Fruit fly (Drosophila melanogaster) whole organism, embryonic: ENCODE data around the gene CG17344.
A peak's percentile ranks its signal among the peaks of the same experiment; 100 is the strongest.

Experiments used
- Adf1 ChIP-seq: fragments of 200-800 bp; sonication (Bioruptor generic); IDR thresholded peaks from 2 replicates; pipeline ENCODE4 v1.3.6; 2022; ENCODE audit warnings: missing biosample characterization, missing genetic modification characterization
- Bdp1 ChIP-seq: fragments of 200-800 bp; sonication (Bioruptor generic); optimal IDR thresholded peaks from 3 replicates; lab custom pipeline; 2016; ENCODE audit warnings: missing biosample characterization, missing genetic modification characterization
- Blimp-1 ChIP-seq: fragments of 200-800 bp; sonication (Bioruptor generic); optimal IDR thresholded peaks from 3 replicates; lab custom pipeline; 2018; ENCODE audit warnings: missing biosample characterization, missing genetic modification characterization, mild to moderate bottlenecking, moderate library complexity, missing genetic modification reagents
- CG12071 ChIP-seq: fragments of 200-800 bp; sonication (Bioruptor generic); optimal IDR thresholded peaks from 3 replicates; lab custom pipeline; 2018; ENCODE audit warnings: missing biosample characterization, mild to moderate bottlenecking, missing genetic modification characterization
- CG12769 ChIP-seq: fragments of 200-800 bp; sonication (Bioruptor generic); optimal IDR thresholded peaks from 2 replicates; lab custom pipeline; 2019; ENCODE audit warnings: missing biosample characterization, mild to moderate bottlenecking, missing genetic modification characterization, moderate library complexity
- CG1603 ChIP-seq: fragments of 200-800 bp; sonication (Bioruptor generic); optimal IDR thresholded peaks from 2 replicates; lab custom pipeline; 2019; ENCODE audit warnings: missing biosample characterization, mild to moderate bottlenecking, missing genetic modification characterization, moderate library complexity
- CG2889 ChIP-seq: fragments of 200-800 bp; sonication (Bioruptor generic); IDR thresholded peaks from 3 replicates; pipeline ENCODE4 v1.3.6; 2022; ENCODE audit warnings: missing biosample characterization, missing genetic modification characterization
- CG31441 ChIP-seq: fragments of 200-800 bp; sonication (Bioruptor generic); IDR thresholded peaks from 2 replicates; pipeline ENCODE4 v1.3.6; 2022; ENCODE audit warnings: missing biosample characterization, missing genetic modification characterization
- CG4730 ChIP-seq: fragments of 200-800 bp; sonication (Bioruptor generic); IDR thresholded peaks from 2 replicates; pipeline ENCODE4 v1.3.6; 2022; ENCODE audit warnings: missing biosample characterization, missing genetic modification characterization
- CG5245 ChIP-seq: fragments of 200-800 bp; sonication (Bioruptor generic); optimal IDR thresholded peaks from 3 replicates; lab custom pipeline; 2016; ENCODE audit warnings: missing biosample characterization, missing genetic modification characterization
- CG6254 ChIP-seq: fragments of 200-800 bp; sonication (Bioruptor generic); optimal IDR thresholded peaks from 3 replicates; lab custom pipeline; 2017; ENCODE audit warnings: mild to moderate bottlenecking, missing biosample characterization, missing genetic modification reagents, missing genetic modification characterization
- CG6791 ChIP-seq: fragments of 200-800 bp; sonication (Bioruptor generic); IDR thresholded peaks from 3 replicates; pipeline ENCODE4 v1.3.6; 2022; ENCODE audit warnings: missing biosample characterization, missing genetic modification characterization; ENCODE audit not compliant: partially characterized antibody
- CG7745 ChIP-seq: fragments of 200-800 bp; sonication (Bioruptor generic); optimal IDR thresholded peaks from 2 replicates; lab custom pipeline; 2018; ENCODE audit warnings: missing biosample characterization, mild to moderate bottlenecking, missing genetic modification characterization, moderate library complexity
- CG7786 ChIP-seq: fragments of 200-800 bp; sonication (Bioruptor generic); optimal IDR thresholded peaks from 2 replicates; lab custom pipeline; 2016; ENCODE audit warnings: missing biosample characterization, missing genetic modification characterization
- CG7963 ChIP-seq: fragments of 200-800 bp; sonication (Bioruptor generic); IDR thresholded peaks from 3 replicates; pipeline ENCODE4 v1.3.6; 2022; ENCODE audit warnings: missing biosample characterization, missing genetic modification characterization; ENCODE audit not compliant: partially characterized antibody
- CG8290 ChIP-seq, 3 experiments: fragments of 200-800 bp; sonication (Bioruptor generic); optimal IDR thresholded peaks; 2 replicates each; lab custom pipeline; 2016 to 2019; ENCODE audit warnings: missing biosample characterization in 3 of 3, missing genetic modification characterization in 3 of 3, mild to moderate bottlenecking in 2 of 3, moderate library complexity in 1 of 3
- CG9932 ChIP-seq: fragments of 200-800 bp; sonication (Bioruptor generic); IDR thresholded peaks from 2 replicates; pipeline ENCODE4 v1.3.6; 2022; ENCODE audit warnings: missing biosample characterization, missing genetic modification characterization
- CTCF ChIP-seq: fragments of 200-800 bp; sonication (Bioruptor generic); optimal IDR thresholded peaks from 2 replicates; lab custom pipeline; 2017; ENCODE audit warnings: missing biosample characterization, mild to moderate bottlenecking, missing genetic modification characterization, moderate library complexity
- CkIIα-i1 ChIP-seq: fragments of 200-800 bp; sonication (Bioruptor generic); IDR thresholded peaks from 2 replicates; pipeline ENCODE4 v1.3.6; 2022; ENCODE audit warnings: missing biosample characterization, missing genetic modification characterization
- Dek ChIP-seq: fragments of 200-800 bp; sonication (Bioruptor generic); optimal IDR thresholded peaks from 3 replicates; lab custom pipeline; 2019; ENCODE audit warnings: missing biosample characterization, mild to moderate bottlenecking, missing genetic modification characterization, moderate library complexity
- Dll ChIP-seq: fragments of 200-800 bp; sonication (Bioruptor generic); IDR thresholded peaks from 4 replicates; pipeline ENCODE4 v1.3.6; 2022; ENCODE audit warnings: missing biosample characterization, missing genetic modification characterization; ENCODE audit not compliant: partially characterized antibody
- Ets97D ChIP-seq: fragments of 200-800 bp; sonication (Bioruptor generic); optimal IDR thresholded peaks from 3 replicates; lab custom pipeline; 2016; ENCODE audit warnings: missing biosample characterization, missing genetic modification characterization
- GATAe ChIP-seq: fragments of 200-800 bp; sonication (Bioruptor generic); conservative IDR thresholded peaks from 2 replicates; pipeline ENCODE4 v1.3.6; 2022; ENCODE audit warnings: missing biosample characterization, missing genetic modification characterization
- HLHmδ ChIP-seq: fragments of 200-800 bp; sonication (Bioruptor generic); optimal IDR thresholded peaks from 2 replicates; lab custom pipeline; 2018; ENCODE audit warnings: missing biosample characterization, mild to moderate bottlenecking, missing genetic modification characterization, moderate library complexity
- Hey ChIP-seq: fragments of 200-800 bp; sonication (Bioruptor generic); optimal IDR thresholded peaks from 3 replicates; lab custom pipeline; 2018; ENCODE audit warnings: missing biosample characterization, mild to moderate bottlenecking, missing genetic modification characterization
- Nf-YC ChIP-seq: fragments of 200-800 bp; optimal IDR thresholded peaks from 3 replicates; lab custom pipeline; 2019; ENCODE audit warnings: missing biosample characterization, mild to moderate bottlenecking, missing genetic modification characterization, moderate library complexity
- Sox102F ChIP-seq: fragments of 200-800 bp; sonication (Bioruptor generic); optimal IDR thresholded peaks from 2 replicates; lab custom pipeline; 2018; ENCODE audit warnings: missing biosample characterization, mild to moderate bottlenecking, missing genetic modification characterization, moderate library complexity
- btn ChIP-seq: fragments of 200-800 bp; sonication (Bioruptor generic); optimal IDR thresholded peaks from 2 replicates; lab custom pipeline; 2016; ENCODE audit warnings: missing biosample characterization, missing genetic modification characterization
- cad ChIP-seq: fragments of >200 bp; optimal IDR thresholded peaks from 2 replicates; lab custom pipeline; 2017; ENCODE audit warnings: missing biosample characterization, missing genetic modification characterization
- croc ChIP-seq: fragments of 200-800 bp; sonication (Bioruptor generic); conservative IDR thresholded peaks from 3 replicates; pipeline ENCODE4 v1.3.6; 2022; ENCODE audit warnings: missing biosample characterization, missing genetic modification characterization
- crol ChIP-seq: fragments of 200-800 bp; sonication (Bioruptor generic); IDR thresholded peaks from 2 replicates; pipeline ENCODE4 v1.3.6; 2022; ENCODE audit warnings: missing biosample characterization, missing genetic modification characterization
- cwo ChIP-seq: fragments of 200-800 bp; sonication (Bioruptor generic); optimal IDR thresholded peaks from 3 replicates; lab custom pipeline; 2017; ENCODE audit warnings: missing biosample characterization, missing genetic modification characterization, mild to moderate bottlenecking, moderate library complexity, missing genetic modification reagents
- exex ChIP-seq: fragments of 200-800 bp; sonication (Bioruptor generic); optimal IDR thresholded peaks from 4 replicates; lab custom pipeline; 2018; ENCODE audit warnings: missing biosample characterization, mild to moderate bottlenecking, missing genetic modification characterization, moderate library complexity
- gem ChIP-seq: fragments of 200-800 bp; sonication (Bioruptor generic); optimal IDR thresholded peaks from 2 replicates; lab custom pipeline; 2019; ENCODE audit warnings: missing biosample characterization, mild to moderate bottlenecking, missing genetic modification characterization, moderate library complexity
- hb ChIP-seq: fragments of 200-800 bp; sonication (Bioruptor generic); IDR thresholded peaks from 3 replicates; pipeline ENCODE4 v1.3.6; 2022; ENCODE audit warnings: missing biosample characterization, missing genetic modification characterization; ENCODE audit not compliant: partially characterized antibody
- lab ChIP-seq: fragments of 200-800 bp; sonication (Bioruptor generic); optimal IDR thresholded peaks from 3 replicates; lab custom pipeline; 2017; ENCODE audit warnings: missing biosample characterization, missing genetic modification characterization, mild to moderate bottlenecking, moderate library complexity, missing genetic modification reagents
- lola ChIP-seq, 3 experiments: fragments of >200 bp in 2 of 3; fragments of 200-800 bp in 1 of 3; sonication (Bioruptor generic) in 1 of 3; optimal IDR thresholded peaks; 2 replicates each; lab custom pipeline; 2017 to 2019; ENCODE audit warnings: missing biosample characterization in 3 of 3, missing genetic modification characterization in 3 of 3, mild to moderate bottlenecking in 1 of 3, moderate library complexity in 1 of 3
- mirr ChIP-seq: fragments of 200-800 bp; sonication (Bioruptor generic); optimal IDR thresholded peaks from 3 replicates; lab custom pipeline; 2018; ENCODE audit warnings: missing biosample characterization, mild to moderate bottlenecking, missing genetic modification characterization
- pho ChIP-seq: fragments of 200-800 bp; sonication (Bioruptor generic); optimal IDR thresholded peaks from 2 replicates; lab custom pipeline; 2016; ENCODE audit warnings: missing biosample characterization, missing genetic modification characterization
- phol ChIP-seq: fragments of 200-800 bp; sonication (Bioruptor generic); optimal IDR thresholded peaks from 3 replicates; lab custom pipeline; 2018; ENCODE audit warnings: missing biosample characterization, mild to moderate bottlenecking, missing genetic modification characterization, moderate library complexity
- pzg ChIP-seq: fragments of 200-800 bp; sonication (Bioruptor generic); optimal IDR thresholded peaks from 3 replicates; lab custom pipeline; 2018; ENCODE audit warnings: missing biosample characterization, mild to moderate bottlenecking, missing genetic modification characterization, moderate library complexity
- ro ChIP-seq: fragments of 200-800 bp; sonication (Bioruptor generic); IDR thresholded peaks from 2 replicates; pipeline ENCODE4 v1.3.6; 2022; ENCODE audit warnings: missing biosample characterization, missing genetic modification characterization
- row ChIP-seq: fragments of 200-800 bp; sonication (Bioruptor generic); IDR thresholded peaks from 3 replicates; pipeline ENCODE4 v1.3.6; 2022; ENCODE audit warnings: missing biosample characterization, missing genetic modification characterization
- sd ChIP-seq: fragments of 200-800 bp; sonication (Bioruptor generic); optimal IDR thresholded peaks from 3 replicates; lab custom pipeline; 2018; ENCODE audit warnings: missing biosample characterization, mild to moderate bottlenecking, missing genetic modification characterization, moderate library complexity
- seq ChIP-seq: fragments of 200-800 bp; sonication (Bioruptor generic); IDR thresholded peaks from 2 replicates; pipeline ENCODE4 v1.3.6; 2022; ENCODE audit warnings: missing biosample characterization, missing genetic modification characterization
- so ChIP-seq: fragments of 200-800 bp; sonication (Bioruptor generic); IDR thresholded peaks from 3 replicates; pipeline ENCODE4 v1.3.6; 2022; ENCODE audit warnings: missing biosample characterization, missing genetic modification characterization
- sug ChIP-seq: fragments of 200-800 bp; optimal IDR thresholded peaks from 2 replicates; lab custom pipeline; 2019; ENCODE audit warnings: missing biosample characterization, mild to moderate bottlenecking, missing genetic modification characterization, moderate library complexity
- vnd ChIP-seq: fragments of 200-800 bp; sonication (Bioruptor generic); IDR thresholded peaks from 3 replicates; pipeline ENCODE4 v1.3.6; 2022; ENCODE audit warnings: missing biosample characterization, missing genetic modification characterization; ENCODE audit not compliant: partially characterized antibody
- yki ChIP-seq: fragments of >200 bp; optimal IDR thresholded peaks from 3 replicates; lab custom pipeline; 2018
- zen2 ChIP-seq: fragments of 200-800 bp; sonication (Bioruptor generic); IDR thresholded peaks from 3 replicates; pipeline ENCODE4 v1.3.6; 2022; ENCODE audit warnings: missing biosample characterization, missing genetic modification characterization; ENCODE audit not compliant: partially characterized antibody

CG17344 gene

DNA sequence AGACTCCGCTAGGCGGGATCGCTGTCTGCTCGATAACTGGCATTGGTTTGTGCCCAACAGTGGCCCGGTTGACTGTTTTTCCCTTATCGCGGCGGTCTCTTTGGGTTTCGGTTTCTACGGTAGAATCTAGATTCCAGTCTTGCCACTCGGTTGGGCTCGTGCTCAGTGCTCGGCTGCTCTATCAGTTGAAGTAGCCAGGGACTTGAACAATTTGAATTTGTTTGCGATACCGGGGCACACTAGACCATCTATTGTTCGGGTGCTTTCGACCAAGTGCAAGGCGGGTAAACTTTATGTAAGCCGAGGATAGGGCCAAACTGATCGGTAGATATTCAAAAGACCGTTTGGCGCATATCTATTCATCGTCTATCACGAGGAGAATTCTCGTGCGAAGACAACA is 4.4 kb downstream of the CG17344 start (continued):
- TF ChIP-seq exex (tag; lab: Kevin White, UChicago), result peak; percentile 69
- no peak for TF ChIP-seq croc
- no peak for TF ChIP-seq HLHmδ (GFP tag; lab: Kevin White, UChicago)
- no peak for TF ChIP-seq CG12071 (GFP tag; lab: Kevin White, UChicago)
- no peak for TF ChIP-seq CG4730 (GFP tag; lab: Robert Waterston, UW)
- TF ChIP-seq lola (GFP tag; optimal IDR thresholded peaks at IDR 0.05; lab: Kevin White, UChicago), result no peak
- TF ChIP-seq CG7745 (tag; lab: Kevin White, UChicago), result no peak
- TF ChIP-seq CG31441 (GFP tag; lab: Robert Waterston, UW), result no peak
- TF ChIP-seq gem, result no peak
- no peak for TF ChIP-seq CG2889 (GFP tag; lab: Robert Waterston, UW)
- peak; percentile 78 for TF ChIP-seq mirr
- no peak for TF ChIP-seq Dll (GFP tag; lab: Robert Waterston, UW)
- no peak for TF ChIP-seq GATAe (GFP tag; lab: Robert Waterston, UW)
- no peak for TF ChIP-seq CG7963
- TF ChIP-seq Hey (tag; lab: Kevin White, UChicago), result peak; percentile 46
- no peak for TF ChIP-seq Blimp-1 (GFP tag; lab: Kevin White, UChicago)
- no peak for TF ChIP-seq CTCF (GFP tag; lab: Kevin White, UChicago)
- TF ChIP-seq Bdp1 (GFP tag; lab: Kevin White, UChicago), result no peak
- no peak for TF ChIP-seq CG8290 (GFP tag; optimal IDR thresholded peaks at IDR 0.05; lab: Kevin White, UChicago)
- no peak for TF ChIP-seq CG8290 (tag; optimal IDR thresholded peaks at IDR 0.05; lab: Kevin White, UChicago)
- TF ChIP-seq sug (tag; lab: Kevin White, UChicago), result peak; percentile 32
- no peak for TF ChIP-seq CG9932 (GFP tag; lab: Robert Waterston, UW)
- TF ChIP-seq cwo (GFP tag; lab: Kevin White, UChicago), result peak; percentile 43
- TF ChIP-seq yki, result no peak
- no peak for TF ChIP-seq CG12769 (tag; lab: Kevin White, UChicago)
- TF ChIP-seq CkIIα-i1 (GFP tag; lab: Robert Waterston, UW), result no peak
- no peak for TF ChIP-seq CG5245 (GFP tag; lab: Kevin White, UChicago)
- TF ChIP-seq so (GFP tag; lab: Robert Waterston, UW), result 0 out of 3 replicates have a peak, but pooled peaks have one; percentile 10
- no peak for TF ChIP-seq hb
- TF ChIP-seq CG1603 (tag; lab: Kevin White, UChicago), result no peak
- TF ChIP-seq pzg (GFP tag; lab: Kevin White, UChicago), result no peak
- TF ChIP-seq pho (GFP tag; lab: Kevin White, UChicago), result no peak
- no peak for TF ChIP-seq Sox102F (GFP tag; lab: Kevin White, UChicago)
- TF ChIP-seq Ets97D (GFP tag; lab: Kevin White, UChicago), result no peak
- TF ChIP-seq btn (GFP tag; lab: Kevin White, UChicago), result no peak
- TF ChIP-seq cad (GFP tag; lab: Kevin White, UChicago), result no peak
- no peak for TF ChIP-seq row (GFP tag; lab: Robert Waterston, UW)
- TF ChIP-seq, all 482 proteins: peak for 8

DNA sequence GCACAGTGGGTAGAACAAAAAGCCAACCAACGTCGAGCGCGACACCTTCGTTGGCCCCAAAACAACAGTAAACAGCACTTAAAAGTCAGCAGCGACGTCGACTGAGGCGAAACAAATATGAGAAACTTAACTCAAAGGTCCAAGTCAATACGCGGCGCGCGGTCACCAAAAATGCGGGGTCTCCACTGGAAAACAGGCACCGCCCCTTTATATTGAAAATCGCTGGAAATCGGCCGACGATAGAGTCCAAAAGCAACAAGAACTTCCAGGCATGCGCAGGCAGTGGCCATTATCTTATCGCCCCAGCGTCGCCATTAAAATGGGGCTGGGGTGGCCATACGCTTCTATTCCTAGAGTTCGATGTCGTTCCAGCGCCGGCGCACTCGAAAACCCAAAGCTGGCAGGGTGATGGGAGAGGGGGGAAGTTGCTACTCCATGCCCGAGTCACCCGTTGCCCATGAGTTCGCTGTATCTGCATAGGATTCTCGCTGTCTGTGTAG is 6.6 kb downstream of the CG17344 start, which contains the start of gene Lim3:
Gene Lim3, minus strand, starts transcription at position 51 of the 500 bp plus-strand sequence.
- peak; percentile 95 for TF ChIP-seq crol (GFP tag; lab: Robert Waterston, UW)
- peak; percentile 26 for TF ChIP-seq exex (tag; lab: Kevin White, UChicago)
- TF ChIP-seq CG7786 (GFP tag; lab: Kevin White, UChicago), result no peak
- TF ChIP-seq zen2 (GFP tag; lab: Robert Waterston, UW), result peak; percentile 32; the same call in 1 of the 3 replicates
- peak; percentile 45; the same call in 1 of the 2 replicates for TF ChIP-seq seq (GFP tag; lab: Robert Waterston, UW)
- peak; percentile 82 for TF ChIP-seq sd (tag; lab: Kevin White, UChicago)
- TF ChIP-seq CG6254 (GFP tag; lab: Kevin White, UChicago), result peak; percentile 99
- peak; percentile 34 for TF ChIP-seq lab
- peak; percentile 92 for TF ChIP-seq Nf-YC (tag; lab: Kevin White, UChicago)
- TF ChIP-seq phol (tag; lab: Kevin White, UChicago), result peak; percentile 17
- TF ChIP-seq vnd (GFP tag; lab: Robert Waterston, UW), result 0 out of 3 replicates have a peak, but pooled peaks have one; percentile 34
- no peak for TF ChIP-seq ro (GFP tag; lab: Robert Waterston, UW)
- no peak for TF ChIP-seq hb
- peak; percentile 68 for TF ChIP-seq Adf1 (GFP tag; lab: Robert Waterston, UW)
- TF ChIP-seq CG6791 (GFP tag; lab: Robert Waterston, UW), result 0 out of 3 replicates have a peak, but pooled peaks have one; percentile 5
- TF ChIP-seq Dek (tag; lab: Kevin White, UChicago), result no peak
